Fruit fly (Drosophila melanogaster) whole organism, embryonic: Measurements from ENCODE around the gene CG43221.

Experiments used
- Atf6 ChIP-seq: fragments of 200-800 bp; sonication (Bioruptor generic); IDR thresholded peaks from 2 replicates; pipeline ENCODE4 v1.3.6; 2022; ENCODE audit warnings: missing biosample characterization, missing genetic modification characterization
- Blimp-1 ChIP-seq: fragments of 200-800 bp; sonication (Bioruptor generic); optimal IDR thresholded peaks from 3 replicates; lab custom pipeline; 2018; ENCODE audit warnings: missing biosample characterization, missing genetic modification characterization, mild to moderate bottlenecking, moderate library complexity, missing genetic modification reagents
- CG10267 ChIP-seq: fragments of 200-800 bp; sonication (Bioruptor generic); optimal IDR thresholded peaks from 2 replicates; lab custom pipeline; 2018; ENCODE audit warnings: missing biosample characterization, mild to moderate bottlenecking, missing genetic modification characterization, moderate library complexity
- CG11085 ChIP-seq: fragments of 200-800 bp; sonication (Bioruptor generic); IDR thresholded peaks from 2 replicates; pipeline ENCODE4 v1.3.6; 2022; ENCODE audit warnings: missing biosample characterization, missing genetic modification characterization
- CG11093 ChIP-seq: fragments of 200-800 bp; sonication (Bioruptor generic); IDR thresholded peaks from 3 replicates; pipeline ENCODE4 v1.3.6; 2022; ENCODE audit warnings: missing biosample characterization, missing genetic modification characterization
- CG12219 ChIP-seq: fragments of 200-800 bp; sonication (Bioruptor generic); optimal IDR thresholded peaks from 3 replicates; lab custom pipeline; 2018; ENCODE audit warnings: missing biosample characterization, mild to moderate bottlenecking, missing genetic modification characterization
- CG13123 ChIP-seq: fragments of 200-800 bp; sonication (Bioruptor generic); optimal IDR thresholded peaks from 2 replicates; lab custom pipeline; 2016; ENCODE audit warnings: missing biosample characterization, missing genetic modification characterization
- CG13287 ChIP-seq: fragments of 200-800 bp; sonication (Bioruptor generic); IDR thresholded peaks from 2 replicates; pipeline ENCODE4 v1.3.6; 2022; ENCODE audit warnings: missing biosample characterization, missing genetic modification characterization; ENCODE audit not compliant: partially characterized antibody
- CG15269 ChIP-seq: fragments of 200-800 bp; sonication (Bioruptor generic); optimal IDR thresholded peaks from 2 replicates; lab custom pipeline; 2018; ENCODE audit warnings: missing biosample characterization, mild to moderate bottlenecking, missing genetic modification characterization, moderate library complexity
- CG17186 ChIP-seq: fragments of 200-800 bp; sonication (Bioruptor generic); optimal IDR thresholded peaks from 3 replicates; lab custom pipeline; 2017; ENCODE audit warnings: missing biosample characterization, missing genetic modification reagents, missing genetic modification characterization
- CG17912 ChIP-seq: fragments of 200-800 bp; sonication (Bioruptor generic); optimal IDR thresholded peaks from 2 replicates; lab custom pipeline; 2018; ENCODE audit warnings: missing biosample characterization, mild to moderate bottlenecking, missing genetic modification characterization
- CG18599 ChIP-seq: fragments of 200-800 bp; sonication (Bioruptor generic); optimal IDR thresholded peaks from 3 replicates; lab custom pipeline; 2017; ENCODE audit warnings: missing biosample characterization, missing genetic modification characterization, mild to moderate bottlenecking, moderate library complexity, missing genetic modification reagents
- CG18764 ChIP-seq: fragments of 200-800 bp; sonication (Bioruptor generic); optimal IDR thresholded peaks from 3 replicates; lab custom pipeline; 2016; ENCODE audit warnings: missing biosample characterization, missing genetic modification characterization
- CG2202 ChIP-seq: fragments of 200-800 bp; sonication (Bioruptor generic); optimal IDR thresholded peaks from 2 replicates; lab custom pipeline; 2018; ENCODE audit warnings: missing biosample characterization, mild to moderate bottlenecking, missing genetic modification characterization
- CG3281 ChIP-seq: fragments of 200-800 bp; sonication (Bioruptor generic); optimal IDR thresholded peaks from 3 replicates; lab custom pipeline; 2017; ENCODE audit warnings: missing biosample characterization, mild to moderate bottlenecking, missing genetic modification characterization
- CG6175 ChIP-seq: fragments of 200-800 bp; sonication (Bioruptor generic); IDR thresholded peaks from 3 replicates; pipeline ENCODE4 v1.3.6; 2022; ENCODE audit warnings: missing biosample characterization, missing genetic modification characterization
- CG7786 ChIP-seq: fragments of 200-800 bp; sonication (Bioruptor generic); optimal IDR thresholded peaks from 2 replicates; lab custom pipeline; 2016; ENCODE audit warnings: missing biosample characterization, missing genetic modification characterization
- CG8388 ChIP-seq: fragments of 200-800 bp; sonication (Bioruptor generic); optimal IDR thresholded peaks from 2 replicates; lab custom pipeline; 2019; ENCODE audit warnings: missing biosample characterization, mild to moderate bottlenecking, missing genetic modification characterization, moderate library complexity
- CG8944 ChIP-seq: fragments of 200-800 bp; sonication (Bioruptor generic); optimal IDR thresholded peaks from 3 replicates; lab custom pipeline; 2016; ENCODE audit warnings: missing biosample characterization, missing genetic modification characterization
- CG9437 ChIP-seq: fragments of 200-800 bp; sonication (Bioruptor generic); optimal IDR thresholded peaks from 2 replicates; lab custom pipeline; 2018; ENCODE audit warnings: missing biosample characterization, mild to moderate bottlenecking, missing genetic modification characterization
- CG9932 ChIP-seq: fragments of 200-800 bp; sonication (Bioruptor generic); IDR thresholded peaks from 2 replicates; pipeline ENCODE4 v1.3.6; 2022; ENCODE audit warnings: missing biosample characterization, missing genetic modification characterization
- Dip3 ChIP-seq: fragments of 200-800 bp; sonication (Bioruptor generic); optimal IDR thresholded peaks from 3 replicates; lab custom pipeline; 2016; ENCODE audit warnings: missing biosample characterization, missing genetic modification characterization
- Doc2 ChIP-seq: fragments of 200-800 bp; sonication (Bioruptor generic); IDR thresholded peaks from 2 replicates; pipeline ENCODE4 v1.3.6; 2022; ENCODE audit warnings: missing biosample characterization, missing genetic modification characterization
- Ets97D ChIP-seq: fragments of 200-800 bp; sonication (Bioruptor generic); optimal IDR thresholded peaks from 3 replicates; lab custom pipeline; 2016; ENCODE audit warnings: missing biosample characterization, missing genetic modification characterization
- GATAe ChIP-seq: fragments of 200-800 bp; sonication (Bioruptor generic); conservative IDR thresholded peaks from 2 replicates; pipeline ENCODE4 v1.3.6; 2022; ENCODE audit warnings: missing biosample characterization, missing genetic modification characterization
- H2.0 ChIP-seq: fragments of 200-800 bp; sonication (Bioruptor generic); IDR thresholded peaks from 2 replicates; pipeline ENCODE4 v1.3.6; 2022; ENCODE audit warnings: missing biosample characterization, missing genetic modification characterization
- Hand ChIP-seq: fragments of 200-800 bp; sonication (Bioruptor generic); optimal IDR thresholded peaks from 2 replicates; lab custom pipeline; 2017; ENCODE audit warnings: mild to moderate bottlenecking, missing biosample characterization, missing genetic modification reagents, missing genetic modification characterization
- Hsf ChIP-seq: fragments of 200-800 bp; sonication (Bioruptor generic); optimal IDR thresholded peaks from 3 replicates; lab custom pipeline; 2016; ENCODE audit warnings: missing biosample characterization, missing genetic modification characterization
- Lhr ChIP-seq: fragments of 200-800 bp; sonication (Bioruptor generic); optimal IDR thresholded peaks from 3 replicates; lab custom pipeline; 2017; ENCODE audit warnings: mild to moderate bottlenecking, missing biosample characterization, missing genetic modification reagents, missing genetic modification characterization
- Oaz ChIP-seq: fragments of 200-800 bp; sonication (Bioruptor generic); IDR thresholded peaks from 2 replicates; pipeline ENCODE4 v1.3.6; 2022; ENCODE audit warnings: missing biosample characterization, missing genetic modification characterization
- Oli ChIP-seq: fragments of 200-800 bp; sonication (Bioruptor generic); optimal IDR thresholded peaks from 2 replicates; lab custom pipeline; 2018; ENCODE audit warnings: missing biosample characterization, mild to moderate bottlenecking, missing genetic modification characterization, moderate library complexity
- Ptx1 ChIP-seq: fragments of 200-800 bp; sonication (Bioruptor generic); IDR thresholded peaks from 2 replicates; pipeline ENCODE4 v1.3.6; 2022; ENCODE audit warnings: missing biosample characterization, missing genetic modification characterization
- Stat92E ChIP-seq, 3 experiments: fragments of >200 bp in 2 of 3; fragments of 200-800 bp in 1 of 3; sonication (Bioruptor generic) in 1 of 3; optimal IDR thresholded peaks; 2 replicates each; lab custom pipeline; 2017 to 2019; ENCODE audit warnings: missing biosample characterization in 3 of 3, missing genetic modification characterization in 3 of 3, mild to moderate bottlenecking in 1 of 3, moderate library complexity in 1 of 3
- chinmo ChIP-seq: fragments of 200-800 bp; sonication (Bioruptor generic); IDR thresholded peaks from 4 replicates; pipeline ENCODE4 v1.3.6; 2022; ENCODE audit warnings: missing biosample characterization, missing genetic modification characterization; ENCODE audit not compliant: partially characterized antibody
- crc ChIP-seq: fragments of 200-800 bp; sonication (Bioruptor generic); optimal IDR thresholded peaks from 2 replicates; lab custom pipeline; 2016; ENCODE audit warnings: missing biosample characterization, missing genetic modification characterization
- crp ChIP-seq, 2 experiments: fragments of 200-800 bp; sonication (Bioruptor generic); optimal IDR thresholded peaks; 2 replicates in 1 of 2; 3 replicates in 1 of 2; lab custom pipeline; 2017; ENCODE audit warnings: missing biosample characterization in 2 of 2, missing genetic modification characterization in 2 of 2, mild to moderate bottlenecking in 1 of 2, moderate library complexity in 1 of 2
- dan ChIP-seq: fragments of 200-800 bp; sonication (Bioruptor generic); IDR thresholded peaks from 2 replicates; pipeline ENCODE4 v1.3.6; 2022; ENCODE audit warnings: missing biosample characterization, missing genetic modification characterization
- en ChIP-seq: fragments of 200-800 bp; sonication (Bioruptor generic); optimal IDR thresholded peaks from 2 replicates; lab custom pipeline; 2016; ENCODE audit warnings: missing biosample characterization, missing genetic modification characterization
- jigr1 ChIP-seq: fragments of 200-800 bp; sonication (Bioruptor generic); IDR thresholded peaks from 3 replicates; pipeline ENCODE4 v1.3.6; 2022; ENCODE audit warnings: missing biosample characterization, missing genetic modification characterization
- kni ChIP-seq: fragments of 200-800 bp; sonication (Bioruptor generic); optimal IDR thresholded peaks from 3 replicates; lab custom pipeline; 2017; ENCODE audit warnings: mild to moderate bottlenecking, missing biosample characterization, missing genetic modification reagents, missing genetic modification characterization
- lola ChIP-seq, 3 experiments: fragments of >200 bp in 2 of 3; fragments of 200-800 bp in 1 of 3; sonication (Bioruptor generic) in 1 of 3; optimal IDR thresholded peaks; 2 replicates each; lab custom pipeline; 2017 to 2019; ENCODE audit warnings: missing biosample characterization in 3 of 3, missing genetic modification characterization in 3 of 3, mild to moderate bottlenecking in 1 of 3, moderate library complexity in 1 of 3
- nom ChIP-seq: fragments of 200-800 bp; sonication (Bioruptor generic); optimal IDR thresholded peaks from 2 replicates; lab custom pipeline; 2017; ENCODE audit warnings: missing biosample characterization, missing genetic modification characterization, mild to moderate bottlenecking, moderate library complexity, missing genetic modification reagents
- p53 ChIP-seq: fragments of 200-800 bp; sonication (Bioruptor generic); optimal IDR thresholded peaks from 2 replicates; lab custom pipeline; 2016; ENCODE audit warnings: missing biosample characterization, missing genetic modification characterization
- pita ChIP-seq: fragments of 200-800 bp; sonication (Bioruptor generic); optimal IDR thresholded peaks from 2 replicates; lab custom pipeline; 2017; ENCODE audit warnings: missing biosample characterization, mild to moderate bottlenecking, missing genetic modification characterization
- salm ChIP-seq: fragments of 200-800 bp; sonication (Bioruptor generic); optimal IDR thresholded peaks from 2 replicates; lab custom pipeline; 2018; ENCODE audit warnings: missing biosample characterization, mild to moderate bottlenecking, missing genetic modification characterization
- z ChIP-seq: fragments of 200-800 bp; sonication (Bioruptor generic); IDR thresholded peaks from 3 replicates; pipeline ENCODE4 v1.3.6; 2022; ENCODE audit warnings: missing biosample characterization, missing genetic modification characterization
- zen2 ChIP-seq: fragments of 200-800 bp; sonication (Bioruptor generic); IDR thresholded peaks from 3 replicates; pipeline ENCODE4 v1.3.6; 2022; ENCODE audit warnings: missing biosample characterization, missing genetic modification characterization; ENCODE audit not compliant: partially characterized antibody

Gene CG43221

dm6 chr2L:17472582-17473524, 12.7 kb upstream of the CG43221 start, which contains the start of gene BicD (continued):
- peak; percentile 50; the same call in 1 of the 3 replicates for TF ChIP-seq zen2
- peak; percentile 32 for TF ChIP-seq Ets97D
- TF ChIP-seq Lhr (GFP tag; lab: Kevin White, UChicago): peak; percentile 72
- no peak for TF ChIP-seq Ptx1
- no peak for TF ChIP-seq CG11085 (GFP tag; lab: Robert Waterston, UW)
- TF ChIP-seq CG8388: no peak
- TF ChIP-seq Hsf (GFP tag; lab: Kevin White, UChicago): no peak
- no peak for TF ChIP-seq CG9437 (GFP tag; lab: Kevin White, UChicago)
- TF ChIP-seq CG17186 (GFP tag; lab: Kevin White, UChicago): peak; percentile 77
- TF ChIP-seq en (GFP tag; lab: Kevin White, UChicago): no peak
- no peak for TF ChIP-seq dan
- peak; percentile 23; the same call in 1 of the 2 replicates for TF ChIP-seq CG9932 (GFP tag; lab: Robert Waterston, UW)
- TF ChIP-seq CG8944 (GFP tag; lab: Kevin White, UChicago): no peak
- no peak for TF ChIP-seq crc (GFP tag; lab: Kevin White, UChicago)
- no peak for TF ChIP-seq z (GFP tag; lab: Robert Waterston, UW)
- no peak for TF ChIP-seq CG15269
- peak; percentile 8 for TF ChIP-seq CG17912
- TF ChIP-seq CG6175 (GFP tag; lab: Robert Waterston, UW): no peak
- TF ChIP-seq Blimp-1 (GFP tag; lab: Kevin White, UChicago): peak; percentile 2
- no peak for TF ChIP-seq GATAe
- no peak for TF ChIP-seq Dip3 (GFP tag; lab: Kevin White, UChicago)
- TF ChIP-seq crp (GFP tag; optimal IDR thresholded peaks at IDR 0.05; lab: Kevin White, UChicago): peak in 1 of 2 experiments; percentile 13
- TF ChIP-seq CG13123: no peak
- TF ChIP-seq Hand (GFP tag; lab: Kevin White, UChicago): no peak
- TF ChIP-seq salm (tag; lab: Kevin White, UChicago): no peak
- no peak for TF ChIP-seq Oaz (GFP tag; lab: Robert Waterston, UW)
- no peak for TF ChIP-seq CG12219
- peak; percentile 66 for TF ChIP-seq p53 (GFP tag; lab: Kevin White, UChicago)
- TF ChIP-seq H2.0: no peak
- TF ChIP-seq CG3281 (GFP tag; lab: Kevin White, UChicago): no peak
- TF ChIP-seq Doc2: no peak
- no peak for TF ChIP-seq CG7786
- TF ChIP-seq Atf6: peak; percentile 17; the same call in 1 of the 2 replicates
- no peak for TF ChIP-seq CG11093 (GFP tag; lab: Robert Waterston, UW)
- peak; percentile 35 for TF ChIP-seq nom (GFP tag; lab: Kevin White, UChicago)
- TF ChIP-seq CG18599 (GFP tag; lab: Kevin White, UChicago): peak; percentile 26
- TF ChIP-seq pita (GFP tag; lab: Kevin White, UChicago): peak; percentile 65
- TF ChIP-seq CG18764 (GFP tag; lab: Kevin White, UChicago): no peak
- peak; percentile 78 for TF ChIP-seq CG13287 (GFP tag; lab: Robert Waterston, UW)
- no peak for TF ChIP-seq jigr1 (GFP tag; lab: Robert Waterston, UW)
- no peak for TF ChIP-seq CG2202
- peak; percentile 69 for TF ChIP-seq CG10267 (tag; lab: Kevin White, UChicago)
- peak in 1 of 3 experiments; percentile 17 for TF ChIP-seq Stat92E (GFP tag; optimal IDR thresholded peaks at IDR 0.05; lab: Kevin White, UChicago)
- TF ChIP-seq chinmo: 0 out of 4 replicates have a peak, but pooled peaks have one; percentile 62
- TF ChIP-seq lola (GFP tag; optimal IDR thresholded peaks at IDR 0.05; lab: Kevin White, UChicago): no peak
- TF ChIP-seq Oli (tag; lab: Kevin White, UChicago): no peak
- TF ChIP-seq kni: peak; percentile 3
